Worm (Caenorhabditis elegans) whole organism, mixed stage, embryonic: Measurements from ENCODE around the gene C17G10.10.

Experiments
- M03D4.4 ChIP-seq: sonication (generic microtip); optimal IDR thresholded peaks from 2 replicates; lab custom pipeline; 2017; ENCODE audit warnings: mild to moderate bottlenecking, missing genetic modification characterization, missing compliant biosample characterization
- blmp-1 ChIP-seq: fragments of 150-350 bp; optimal IDR thresholded peaks from 2 replicates; lab custom pipeline; 2014; ENCODE audit warnings: missing biosample characterization, missing genetic modification characterization
- ceh-39 ChIP-seq: fragments of 150-350 bp; optimal IDR thresholded peaks from 2 replicates; lab custom pipeline; 2014; ENCODE audit warnings: missing biosample characterization, missing genetic modification characterization
- ceh-43 ChIP-seq: fragments of 200-800 bp; sonication (Bioruptor generic); optimal IDR thresholded peaks from 2 replicates; lab custom pipeline; 2018; ENCODE audit warnings: mild to moderate bottlenecking, missing genetic modification characterization, moderate library complexity, missing compliant biosample characterization
- ceh-83 ChIP-seq: fragments of 200-800 bp; sonication (Bioruptor generic); optimal IDR thresholded peaks from 2 replicates; lab custom pipeline; 2018; ENCODE audit warnings: mild to moderate bottlenecking, missing genetic modification characterization, missing compliant biosample characterization
- ces-1 ChIP-seq: fragments of 150-350 bp; optimal IDR thresholded peaks from 2 replicates; lab custom pipeline; 2014; ENCODE audit warnings: missing biosample characterization, missing genetic modification reagents, missing genetic modification characterization
- cnd-1 ChIP-seq: fragments of 200-800 bp; sonication (Bioruptor generic); optimal IDR thresholded peaks from 2 replicates; lab custom pipeline; 2018; ENCODE audit warnings: mild to moderate bottlenecking, missing genetic modification characterization, missing compliant biosample characterization
- elt-1 ChIP-seq: sonication (generic microtip); optimal IDR thresholded peaks from 2 replicates; lab custom pipeline; 2017; ENCODE audit warnings: missing genetic modification characterization, mild to moderate bottlenecking, missing compliant biosample characterization, antibody characterized with exemption, moderate library complexity, borderline replicate concordance; ENCODE audit not compliant: insufficient read depth
- elt-3 ChIP-seq: fragments of 150-350 bp; optimal IDR thresholded peaks from 2 replicates; lab custom pipeline; 2014; ENCODE audit warnings: missing biosample characterization, missing genetic modification characterization
- flh-1 ChIP-seq: fragments of 200-800 bp; sonication (Bioruptor generic); optimal IDR thresholded peaks from 2 replicates; lab custom pipeline; 2018; ENCODE audit warnings: mild to moderate bottlenecking, missing genetic modification characterization, moderate library complexity, missing compliant biosample characterization
- ham-2 ChIP-seq: fragments of 200-800 bp; sonication (Bioruptor generic); optimal IDR thresholded peaks from 2 replicates; lab custom pipeline; 2018; ENCODE audit warnings: mild to moderate bottlenecking, missing genetic modification characterization, missing compliant biosample characterization
- hlh-1 ChIP-seq: fragments of 150-350 bp; optimal IDR thresholded peaks from 2 replicates; lab custom pipeline; 2014; ENCODE audit warnings: missing biosample characterization, missing genetic modification reagents, missing genetic modification characterization
- lin-13 ChIP-seq: fragments of 150-350 bp; optimal IDR thresholded peaks from 2 replicates; lab custom pipeline; 2014; ENCODE audit warnings: missing biosample characterization, missing genetic modification characterization
- lsy-2 ChIP-seq: fragments of 150-350 bp; optimal IDR thresholded peaks from 2 replicates; lab custom pipeline; 2014; ENCODE audit warnings: missing biosample characterization, missing genetic modification characterization
- mep-1 ChIP-seq: fragments of 150-350 bp; optimal IDR thresholded peaks from 2 replicates; lab custom pipeline; 2017; ENCODE audit warnings: missing biosample characterization, missing genetic modification reagents, missing genetic modification characterization, inconsistent platforms
- mls-2 ChIP-seq: sonication (generic microtip); optimal IDR thresholded peaks from 2 replicates; lab custom pipeline; 2016; ENCODE audit warnings: mild to moderate bottlenecking, missing genetic modification characterization, moderate library complexity, missing compliant biosample characterization
- nhr-12 ChIP-seq: fragments of 150-350 bp; optimal IDR thresholded peaks from 2 replicates; lab custom pipeline; 2014; ENCODE audit warnings: missing biosample characterization, missing genetic modification characterization
- nhr-2 ChIP-seq: fragments of 150-350 bp; optimal IDR thresholded peaks from 2 replicates; lab custom pipeline; 2014; ENCODE audit warnings: missing biosample characterization, missing genetic modification characterization
- nhr-237 ChIP-seq: fragments of 150-350 bp; optimal IDR thresholded peaks from 2 replicates; lab custom pipeline; 2014; ENCODE audit warnings: missing biosample characterization, missing genetic modification characterization
- nhr-28 ChIP-seq: fragments of 150-350 bp; optimal IDR thresholded peaks from 2 replicates; lab custom pipeline; 2014; ENCODE audit warnings: missing biosample characterization, missing genetic modification characterization
- snpc-4 ChIP-seq: fragments of 150-350 bp; optimal IDR thresholded peaks from 2 replicates; lab custom pipeline; 2014; ENCODE audit warnings: missing biosample characterization, missing genetic modification characterization
- sptf-1 ChIP-seq: sonication (generic microtip); optimal IDR thresholded peaks from 2 replicates; lab custom pipeline; 2017; ENCODE audit warnings: mild to moderate bottlenecking, missing genetic modification characterization, moderate library complexity, missing compliant biosample characterization
- tbx-8 ChIP-seq: fragments of 200-800 bp; sonication (Bioruptor generic); optimal IDR thresholded peaks from 2 replicates; lab custom pipeline; 2018; ENCODE audit warnings: mild to moderate bottlenecking, missing genetic modification characterization, moderate library complexity, missing compliant biosample characterization
- unc-120 ChIP-seq: sonication (generic microtip); optimal IDR thresholded peaks from 2 replicates; lab custom pipeline; 2017; ENCODE audit warnings: missing genetic modification characterization, missing compliant biosample characterization; ENCODE audit not compliant: poor library complexity, severe bottlenecking
- unc-39 ChIP-seq: fragments of 150-350 bp; optimal IDR thresholded peaks from 2 replicates; lab custom pipeline; 2014; ENCODE audit warnings: missing biosample characterization, missing genetic modification characterization
- unc-62 ChIP-seq: fragments of 150-350 bp; optimal IDR thresholded peaks from 2 replicates; lab custom pipeline; 2014; ENCODE audit warnings: missing biosample characterization, missing genetic modification reagents, missing genetic modification characterization
- zip-8 ChIP-seq: fragments of 150-350 bp; optimal IDR thresholded peaks from 2 replicates; lab custom pipeline; 2014; ENCODE audit warnings: missing biosample characterization, missing genetic modification characterization
- ztf-11 ChIP-seq: fragments of 150-350 bp; optimal IDR thresholded peaks from 2 replicates; lab custom pipeline; 2014; ENCODE audit warnings: missing biosample characterization, missing genetic modification characterization

The C17G10.10 gene

ce11 chrII:5596247-5596646, 2.9 kb downstream of the C17G10.10 start, which contains the start of gene C17G10.1:
Gene C17G10.1, plus strand, starts transcription at chrII:5596547.
- TF ChIP-seq elt-1 (tag; lab: Kevin White, UChicago): no peak

- TF ChIP-seq zip-8 (tag; lab: Kevin White, UChicago): no peak
- no peak for TF ChIP-seq unc-120
- TF ChIP-seq mls-2: no peak
- TF ChIP-seq mep-1 (tag; lab: Kevin White, UChicago): peak; percentile 68
- TF ChIP-seq unc-39: no peak
- TF ChIP-seq nhr-237 (tag; lab: Kevin White, UChicago): peak; percentile 68
- TF ChIP-seq sptf-1: peak; percentile 45
- no peak for TF ChIP-seq ham-2 (GFP tag; lab: Kevin White, UChicago)
- TF ChIP-seq cnd-1 (tag; lab: Kevin White, UChicago): no peak
- TF ChIP-seq snpc-4 (tag; lab: Kevin White, UChicago): no peak
- peak; percentile 39 for TF ChIP-seq ces-1
- TF ChIP-seq flh-1 (GFP tag; lab: Kevin White, UChicago): no peak
- no peak for TF ChIP-seq lin-13
Observed at ce11 chrII:5594210-5594764, 4.9 kb downstream of the C17G10.10 start, which contains the start of gene ttc-4. Gene ttc-4, plus strand, starts transcription at chrII:5594714.

DNA sequence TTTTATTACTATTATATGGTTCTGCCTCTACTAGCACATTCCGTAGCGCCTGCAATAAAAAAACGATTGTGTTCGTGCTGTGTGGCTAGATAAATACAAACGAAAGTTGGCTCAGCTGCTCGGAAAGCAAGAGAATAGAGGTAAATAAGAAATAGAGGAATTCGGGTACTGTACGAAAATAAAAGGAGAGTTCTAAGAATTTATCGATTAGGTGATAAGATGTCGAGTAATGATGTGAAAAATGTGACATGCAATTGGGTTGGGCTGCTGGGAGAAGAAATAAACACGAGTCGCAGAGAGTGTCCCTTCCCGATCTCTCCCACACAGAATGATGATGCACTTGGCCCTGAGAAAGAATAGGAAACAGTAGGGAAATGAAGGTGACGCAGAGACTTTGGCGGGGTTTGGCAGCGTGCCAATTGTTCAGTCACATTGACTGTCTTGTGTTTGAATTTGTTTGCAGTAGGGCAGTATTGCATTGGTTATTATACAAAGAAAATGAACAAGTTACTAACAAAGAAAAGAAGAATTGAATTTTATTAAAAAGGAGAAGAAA, 5.7 kb downstream of the C17G10.10 start, which contains the start of gene cdc-14:
cdc-14 (minus strand) TSS at position 51 of the 556 bp plus-strand sequence.
- TF ChIP-seq nhr-28 (tag; lab: Kevin White, UChicago) (no peak), hlh-1 (tag; lab: Kevin White, UChicago) (peak; percentile 86), ceh-39 (tag; lab: Kevin White, UChicago) (peak; percentile 75), ces-1 (peak; percentile 45), unc-62 (GFP tag; lab: Kevin White, UChicago) (peak; percentile 80), lsy-2 (tag; lab: Kevin White, UChicago) (peak; percentile 44), mep-1 (tag; lab: Kevin White, UChicago) (peak; percentile 87), nhr-237 (tag; lab: Kevin White, UChicago) (peak; percentile 39), nhr-2 (tag; lab: Kevin White, UChicago) (peak; percentile 2), unc-120 (peak; percentile 74), lin-13 (peak; percentile 81), ceh-83 (GFP tag; lab: Kevin White, UChicago) (no peak), cnd-1 (tag; lab: Kevin White, UChicago) (peak; percentile 47), ztf-11 (tag; lab: Kevin White, UChicago) (no peak)

ce11 chrII:5592857-5593256, 6.3 kb downstream of the C17G10.10 start:
- TF ChIP-seq unc-39 (no peak), ceh-83 (GFP tag; lab: Kevin White, UChicago) (no peak), tbx-8 (GFP tag; lab: Kevin White, UChicago) (no peak), flh-1 (GFP tag; lab: Kevin White, UChicago) (no peak), blmp-1 (tag; lab: Kevin White, UChicago) (no peak), unc-62 (GFP tag; lab: Kevin White, UChicago) (no peak), lsy-2 (tag; lab: Kevin White, UChicago) (no peak), ceh-43 (GFP tag; lab: Kevin White, UChicago) (no peak), lin-13 (no peak), snpc-4 (tag; lab: Kevin White, UChicago) (no peak), mls-2 (no peak), elt-3 (no peak), ztf-11 (tag; lab: Kevin White, UChicago) (no peak), sptf-1 (no peak), M03D4.4 (tag; lab: Kevin White, UChicago) (no peak), nhr-237 (tag; lab: Kevin White, UChicago) (no peak), ces-1 (no peak), ceh-39 (tag; lab: Kevin White, UChicago) (no peak), zip-8 (tag; lab: Kevin White, UChicago) (no peak)
- TF ChIP-seq, all 35 proteins: peak for 0

- TF ChIP-seq nhr-2 (tag; lab: Kevin White, UChicago): no peak
- no peak for TF ChIP-seq ceh-43 (GFP tag; lab: Kevin White, UChicago)
- no peak for TF ChIP-seq blmp-1 (tag; lab: Kevin White, UChicago)
- TF ChIP-seq mls-2: no peak
- no peak for TF ChIP-seq nhr-12 (tag; lab: Kevin White, UChicago)
- TF ChIP-seq unc-120: no peak
- no peak for TF ChIP-seq zip-8 (tag; lab: Kevin White, UChicago)
- TF ChIP-seq nhr-237 (tag; lab: Kevin White, UChicago): no peak
- no peak for TF ChIP-seq lsy-2 (tag; lab: Kevin White, UChicago)
- no peak for TF ChIP-seq cnd-1 (tag; lab: Kevin White, UChicago)
- TF ChIP-seq elt-3: no peak
- no peak for TF ChIP-seq mep-1 (tag; lab: Kevin White, UChicago)
- no peak for TF ChIP-seq lin-13
- no peak for TF ChIP-seq unc-62 (GFP tag; lab: Kevin White, UChicago)
- no peak for TF ChIP-seq ztf-11 (tag; lab: Kevin White, UChicago)
- no peak for TF ChIP-seq hlh-1 (tag; lab: Kevin White, UChicago)
- no peak for TF ChIP-seq unc-39
- TF ChIP-seq, all 35 proteins: peak for 0
Observed at ce11 chrII:5591558-5591957, 7.6 kb downstream of the C17G10.10 start.
